In genomic region chr2L:5030535-5030934, dm6 we compare ENCODE assay signal across 2 fruit fly cellular contexts.
TF ChIP-seq lines count a peak whose summit lies in the region.

No protein-coding gene starts in this region.

- no peak for TF ChIP-seq CTCF in whole organism, embryonic (GFP tag; optimal IDR thresholded peaks at IDR 0.05; lab: Kevin White, UChicago)

TF ChIP-seq in whole organism, embryonic, 481 proteins besides CTCF, POLR2A, EP300 and RAD21:
- TF ChIP-seq CG4730 (GFP tag; IDR thresholded peaks at IDR 0.05; lab: Robert Waterston, UW) (no peak), CG4404 (GFP tag; IDR thresholded peaks at IDR 0.05; lab: Robert Waterston, UW) (no peak), Trl (optimal IDR thresholded peaks at IDR 0.05; lab: Kevin White, UChicago) (peak in 1 of 2 experiments; percentile 26), Trl (GFP tag; optimal IDR thresholded peaks at IDR 0.05; lab: Kevin White, UChicago) (no peak), CG15601 (tag; optimal IDR thresholded peaks at IDR 0.05; lab: Kevin White, UChicago) (no peak), CG3163 (GFP tag; optimal IDR thresholded peaks at IDR 0.05; lab: Kevin White, UChicago) (peak; percentile 49), corto (GFP tag; optimal IDR thresholded peaks at IDR 0.05; lab: Kevin White, UChicago) (no peak)

TF ChIP-seq in whole organism, prepupa, 60 proteins besides CTCF, POLR2A, EP300 and RAD21:
- peak; percentile 99 for TF ChIP-seq svp (GFP tag; lab: Kevin White, UChicago)
- TF ChIP-seq CG8119 (GFP tag; IDR thresholded peaks at IDR 0.05; lab: Robert Waterston, UW), result no peak
